Worm (Caenorhabditis elegans) whole organism, L4 larva: ENCODE data around the gene F21A3.3.

Experiments
- D1046.2 ChIP-seq: fragments of 200-800 bp; sonication (Bioruptor generic); IDR thresholded peaks from 2 replicates; pipeline ENCODE4 v1.3.6; 2022; ENCODE audit warnings: missing genetic modification characterization, missing compliant biosample characterization
- Y105C5A.15 ChIP-seq: fragments of 200-800 bp; sonication (Bioruptor generic); IDR thresholded peaks from 2 replicates; pipeline ENCODE4 v1.3.6; 2022; ENCODE audit warnings: missing genetic modification characterization, missing compliant biosample characterization
- ceh-28 ChIP-seq: fragments of 150-350 bp; optimal IDR thresholded peaks from 2 replicates; lab custom pipeline; 2014; ENCODE audit warnings: missing biosample characterization, missing genetic modification reagents, missing genetic modification characterization
- ceh-62 ChIP-seq: sonication (generic microtip); optimal IDR thresholded peaks from 2 replicates; lab custom pipeline; 2017; ENCODE audit warnings: missing biosample characterization, missing genetic modification characterization
- daf-12 ChIP-seq: fragments of 150-350 bp; optimal IDR thresholded peaks from 2 replicates; lab custom pipeline; 2014; ENCODE audit warnings: missing biosample characterization, missing genetic modification reagents, missing genetic modification characterization
- daf-16 ChIP-seq, 3 experiments: sonication (generic microtip); optimal IDR thresholded peaks; 2 replicates each; lab custom pipeline; 2016 to 2017; ENCODE audit warnings: missing genetic modification characterization in 3 of 3, missing genetic modification reagents in 3 of 3, mild to moderate bottlenecking in 2 of 3, missing compliant biosample characterization in 2 of 3, missing biosample characterization in 1 of 3, moderate library complexity in 1 of 3
- daf-8 ChIP-seq: fragments of 200-800 bp; sonication (Bioruptor generic); IDR thresholded peaks from 2 replicates; pipeline ENCODE4 v1.3.6; 2022; ENCODE audit warnings: missing genetic modification characterization, missing compliant biosample characterization
- dmd-6 ChIP-seq: fragments of 200-800 bp; sonication (Bioruptor generic); IDR thresholded peaks from 2 replicates; pipeline ENCODE4 v1.3.6; 2022; ENCODE audit warnings: missing genetic modification reagents, missing genetic modification characterization, missing compliant biosample characterization
- dmd-8 ChIP-seq: fragments of 200-800 bp; sonication (Bioruptor generic); IDR thresholded peaks from 2 replicates; pipeline ENCODE4 v1.3.6; 2022; ENCODE audit warnings: missing genetic modification characterization, missing compliant biosample characterization
- dmd-9 ChIP-seq: fragments of 200-800 bp; sonication (Bioruptor generic); IDR thresholded peaks from 2 replicates; pipeline ENCODE4 v1.3.6; 2022; ENCODE audit warnings: missing genetic modification reagents, missing genetic modification characterization, missing compliant biosample characterization
- dpl-1 ChIP-seq: fragments of 150-350 bp; optimal IDR thresholded peaks from 2 replicates; lab custom pipeline; 2014; ENCODE audit warnings: missing biosample characterization, missing genetic modification reagents, missing genetic modification characterization
- duxl-1 ChIP-seq: sonication (generic microtip); optimal IDR thresholded peaks from 2 replicates; lab custom pipeline; 2016; ENCODE audit warnings: mild to moderate bottlenecking, missing genetic modification characterization, moderate library complexity, missing compliant biosample characterization; ENCODE audit not compliant: poor library complexity
- dve-1 ChIP-seq: sonication (generic microtip); optimal IDR thresholded peaks from 2 replicates; lab custom pipeline; 2017; ENCODE audit warnings: antibody characterized with exemption, mild to moderate bottlenecking, missing genetic modification characterization, missing compliant biosample characterization; ENCODE audit not compliant: insufficient read depth
- egl-27 ChIP-seq: sonication (generic microtip); optimal IDR thresholded peaks from 3 replicates; lab custom pipeline; 2017; ENCODE audit warnings: missing biosample characterization, missing genetic modification reagents, missing genetic modification characterization
- fos-1 ChIP-seq: fragments of 150-350 bp; optimal IDR thresholded peaks from 2 replicates; lab custom pipeline; 2014; ENCODE audit warnings: missing biosample characterization, missing genetic modification characterization
- hlh-30 ChIP-seq: sonication (generic microtip); optimal IDR thresholded peaks from 2 replicates; lab custom pipeline; 2017; ENCODE audit warnings: antibody characterized with exemption, mild to moderate bottlenecking, missing genetic modification characterization, missing compliant biosample characterization; ENCODE audit not compliant: insufficient read depth
- hmg-1.1 ChIP-seq: fragments of 200-800 bp; sonication (Bioruptor generic); IDR thresholded peaks from 2 replicates; pipeline ENCODE4 v1.3.6; 2022; ENCODE audit warnings: missing genetic modification reagents, missing genetic modification characterization, missing compliant biosample characterization
- jun-1 ChIP-seq: fragments of 150-350 bp; optimal IDR thresholded peaks from 2 replicates; lab custom pipeline; 2014; ENCODE audit warnings: missing biosample characterization, missing genetic modification reagents, missing genetic modification characterization
- lin-15B ChIP-seq: fragments of 150-350 bp; sonication (generic microtip); optimal IDR thresholded peaks from 3 replicates; lab custom pipeline; 2014; ENCODE audit warnings: missing biosample characterization, missing genetic modification characterization
- madf-9 ChIP-seq: fragments of 200-800 bp; sonication (Bioruptor generic); conservative IDR thresholded peaks from 2 replicates; pipeline ENCODE4 v1.3.6; 2022; ENCODE audit warnings: missing genetic modification reagents, missing genetic modification characterization, missing compliant biosample characterization
- mdl-1 ChIP-seq, 2 experiments: fragments of 150-350 bp in 1 of 2; sonication (generic microtip) in 1 of 2; optimal IDR thresholded peaks; 2 replicates each; lab custom pipeline; 2014 to 2017; ENCODE audit warnings: missing biosample characterization in 2 of 2, missing genetic modification characterization in 2 of 2
- mes-2 ChIP-seq: sonication (generic microtip); optimal IDR thresholded peaks from 2 replicates; lab custom pipeline; 2016; ENCODE audit warnings: missing genotype, mild to moderate bottlenecking, missing genetic modification characterization, missing compliant biosample characterization; ENCODE audit not compliant: poor library complexity, severe bottlenecking
- mxl-2 ChIP-seq: fragments of 200-800 bp; sonication (Bioruptor generic); conservative IDR thresholded peaks from 2 replicates; pipeline ENCODE4 v1.3.6; 2022; ENCODE audit warnings: missing genetic modification reagents, missing genetic modification characterization, missing compliant biosample characterization
- nhr-25 ChIP-seq: sonication (generic microtip); optimal IDR thresholded peaks from 2 replicates; lab custom pipeline; 2017; ENCODE audit warnings: missing genetic modification characterization, mild to moderate bottlenecking, missing compliant biosample characterization, antibody characterized with exemption, moderate library complexity, borderline replicate concordance; ENCODE audit not compliant: insufficient read depth
- nhr-41 ChIP-seq: fragments of 200-800 bp; sonication (Bioruptor generic); IDR thresholded peaks from 2 replicates; pipeline ENCODE4 v1.3.6; 2022; ENCODE audit warnings: missing genetic modification reagents, missing genetic modification characterization, missing compliant biosample characterization
- nhr-48 ChIP-seq: sonication (generic microtip); optimal IDR thresholded peaks from 2 replicates; lab custom pipeline; 2016; ENCODE audit warnings: mild to moderate bottlenecking, missing genetic modification characterization, missing compliant biosample characterization
- nhr-6 ChIP-seq: fragments of 150-350 bp; optimal IDR thresholded peaks from 2 replicates; lab custom pipeline; 2014; ENCODE audit warnings: missing biosample characterization, missing genetic modification characterization
- pha-4 ChIP-seq, 2 experiments: fragments of 150-350 bp in 1 of 2; fragments of 200-800 bp in 1 of 2; sonication (Bioruptor generic) in 1 of 2; IDR thresholded peaks in 1 of 2; optimal IDR thresholded peaks in 1 of 2; 2 replicates each; pipeline versions ENCODE4 v1.3.6 to Lab custom; 2014 to 2022; ENCODE audit warnings: missing genetic modification characterization in 2 of 2, missing genetic modification reagents in 2 of 2, missing biosample characterization in 1 of 2, missing compliant biosample characterization in 1 of 2
- php-3 ChIP-seq: fragments of 200-800 bp; sonication (Bioruptor generic); IDR thresholded peaks from 2 replicates; pipeline ENCODE4 v1.3.6; 2022; ENCODE audit warnings: missing genetic modification reagents, missing genetic modification characterization, missing compliant biosample characterization
- pqm-1 ChIP-seq: sonication (generic microtip); optimal IDR thresholded peaks from 2 replicates; lab custom pipeline; 2017; ENCODE audit warnings: missing biosample characterization, missing genetic modification characterization
- saeg-2 ChIP-seq: fragments of 200-800 bp; sonication (Bioruptor generic); IDR thresholded peaks from 2 replicates; pipeline ENCODE4 v1.3.6; 2022; ENCODE audit warnings: missing genetic modification reagents, missing genetic modification characterization, missing compliant biosample characterization
- set-16 ChIP-seq: fragments of 200-800 bp; sonication (Bioruptor generic); IDR thresholded peaks from 2 replicates; pipeline ENCODE4 v1.3.6; 2022; ENCODE audit warnings: missing genetic modification reagents, missing genetic modification characterization, missing compliant biosample characterization
- spr-3 ChIP-seq: fragments of 200-800 bp; sonication (Bioruptor generic); optimal IDR thresholded peaks from 2 replicates; lab custom pipeline; 2018; ENCODE audit warnings: mild to moderate bottlenecking, missing genetic modification characterization, missing compliant biosample characterization
- unc-130 ChIP-seq: sonication (generic microtip); optimal IDR thresholded peaks from 2 replicates; lab custom pipeline; 2016; ENCODE audit warnings: missing genetic modification reagents, missing genetic modification characterization, missing compliant biosample characterization
- unc-62 ChIP-seq, 3 experiments: fragments of 150-350 bp in 1 of 3; sonication (generic microtip); optimal IDR thresholded peaks in 2 of 3; peaks in 1 of 3; 1 replicate in 1 of 3; 2 replicates in 2 of 3; lab custom pipeline; 2014 to 2017; ENCODE audit warnings: missing biosample characterization in 3 of 3, missing genetic modification characterization in 3 of 3, missing genetic modification reagents in 3 of 3, missing genotype in 1 of 3
- zag-1 ChIP-seq: fragments of 150-350 bp; optimal IDR thresholded peaks from 2 replicates; lab custom pipeline; 2014; ENCODE audit warnings: missing biosample characterization, missing genetic modification characterization
- zfp-2 ChIP-seq: sonication (generic microtip); optimal IDR thresholded peaks from 2 replicates; lab custom pipeline; 2016; ENCODE audit warnings: mild to moderate bottlenecking, missing genetic modification characterization, missing compliant biosample characterization
- zip-2 ChIP-seq: fragments of 150-350 bp; optimal IDR thresholded peaks from 2 replicates; lab custom pipeline; 2014; ENCODE audit warnings: missing biosample characterization, missing genetic modification characterization
- ztf-11 ChIP-seq: fragments of 150-350 bp; optimal IDR thresholded peaks from 2 replicates; lab custom pipeline; 2014; ENCODE audit warnings: missing biosample characterization, missing genetic modification characterization

F21A3.3 gene

ce11 chrV:15487764-15488163 lies 29.7 kb upstream of the F21A3.3 start, which contains the start of gene srw-21:
TSS of gene srw-21 (plus strand) at chrV:15488064.
- TF ChIP-seq Y105C5A.15 (GFP tag; lab: Robert Waterston, UW) = no peak
- no peak for TF ChIP-seq mxl-2 (GFP tag; lab: Robert Waterston, UW)
- TF ChIP-seq, all 104 proteins: peak for 0

- no peak for TF ChIP-seq ceh-62 (tag; lab: Kevin White, UChicago)
- no peak for TF ChIP-seq set-16
- TF ChIP-seq lin-15B (tag; lab: Kevin White, UChicago) = no peak
- no peak for TF ChIP-seq daf-8 (GFP tag; lab: Robert Waterston, UW)
- TF ChIP-seq dmd-9 (GFP tag; lab: Robert Waterston, UW) = no peak
- no peak for TF ChIP-seq saeg-2 (GFP tag; lab: Robert Waterston, UW)
Measured at ce11 chrV:15492518-15492917, 25.0 kb upstream of the F21A3.3 start, which contains the start of gene str-264. TSS of gene str-264 (minus strand) at chrV:15492618.

- no peak for TF ChIP-seq dmd-6 (GFP tag; lab: Robert Waterston, UW)
- no peak for TF ChIP-seq unc-130 (GFP tag; lab: Kevin White, UChicago)
- no peak for TF ChIP-seq daf-12 (tag; lab: Kevin White, UChicago)
- TF ChIP-seq egl-27 = no peak
- TF ChIP-seq madf-9 (GFP tag; lab: Robert Waterston, UW) = no peak
- TF ChIP-seq hmg-1.1 = no peak
Measured at ce11 chrV:15493680-15494079, 23.8 kb upstream of the F21A3.3 start, which contains the start of gene srh-218. TSS of gene srh-218 (plus strand) at chrV:15493980.

ce11 chrV:15495169-15495568 lies 22.3 kb upstream of the F21A3.3 start, which contains the start of gene srh-219:
TSS of gene srh-219 (plus strand) at chrV:15495469.
- TF ChIP-seq mdl-1 (tag; optimal IDR thresholded peaks at IDR 0.05; lab: Kevin White, UChicago) (no peak), nhr-6 (tag; lab: Kevin White, UChicago) (no peak), unc-62 (GFP tag; optimal IDR thresholded peaks at IDR 0.05 in 1 of 2; lab: Kevin White, UChicago) (no peak), unc-62 (tag; optimal IDR thresholded peaks at IDR 0.05; lab: Kevin White, UChicago) (no peak), dmd-8 (GFP tag; lab: Robert Waterston, UW) (no peak), spr-3 (GFP tag; lab: Kevin White, UChicago) (no peak), hmg-1.1 (no peak), mxl-2 (GFP tag; lab: Robert Waterston, UW) (no peak), ztf-11 (tag; lab: Kevin White, UChicago) (no peak)
- TF ChIP-seq, all 104 proteins: peak for 0

ce11 chrV:15497731-15498130 lies 19.8 kb upstream of the F21A3.3 start:
- TF ChIP-seq zag-1 (tag; lab: Kevin White, UChicago) (no peak), nhr-41 (peak; percentile 95), nhr-25 (tag; lab: Kevin White, UChicago) (no peak), nhr-48 (tag; lab: Kevin White, UChicago) (peak; percentile 71), daf-16 (GFP tag; optimal IDR thresholded peaks at IDR 0.05; lab: Kevin White, UChicago) (peak in 1 of 2 experiments; percentile 75), daf-16 (tag; optimal IDR thresholded peaks at IDR 0.05; lab: Kevin White, UChicago) (peak; percentile 98), daf-8 (GFP tag; lab: Robert Waterston, UW) (no peak), hlh-30 (tag; lab: Kevin White, UChicago) (no peak), D1046.2 (GFP tag; lab: Robert Waterston, UW) (0 out of 2 replicates have a peak, but pooled peaks have one; percentile 36), dve-1 (tag; lab: Kevin White, UChicago) (peak; percentile 90), pqm-1 (tag; lab: Kevin White, UChicago) (peak; percentile 59), unc-62 (GFP tag; optimal IDR thresholded peaks at IDR 0.05 in 1 of 2; lab: Kevin White, UChicago) (no peak), unc-62 (tag; optimal IDR thresholded peaks at IDR 0.05; lab: Kevin White, UChicago) (no peak), jun-1 (tag; lab: Kevin White, UChicago) (peak; percentile 56), dmd-8 (GFP tag; lab: Robert Waterston, UW) (peak; percentile 59; the same call in 1 of the 2 replicates), nhr-6 (tag; lab: Kevin White, UChicago) (peak; percentile 89), duxl-1 (tag; lab: Kevin White, UChicago) (no peak), daf-12 (tag; lab: Kevin White, UChicago) (no peak), pha-4 (GFP tag; IDR thresholded peaks at IDR 0.05; lab: Robert Waterston, UW) (no peak), pha-4 (tag; optimal IDR thresholded peaks at IDR 0.05; lab: Kevin White, UChicago) (peak; percentile 96), fos-1 (tag; lab: Kevin White, UChicago) (peak; percentile 56), zfp-2 (no peak), mes-2 (tag; lab: Kevin White, UChicago) (peak; percentile 42), lin-15B (tag; lab: Kevin White, UChicago) (no peak), ceh-28 (peak; percentile 17), php-3 (peak; percentile 75; the same call in 1 of the 2 replicates), dpl-1 (peak; percentile 37), set-16 (no peak), zip-2 (tag; lab: Kevin White, UChicago) (no peak)
